Fruit fly (Drosophila melanogaster): ENCODE measurements around the gene Nrd1.

DNA sequence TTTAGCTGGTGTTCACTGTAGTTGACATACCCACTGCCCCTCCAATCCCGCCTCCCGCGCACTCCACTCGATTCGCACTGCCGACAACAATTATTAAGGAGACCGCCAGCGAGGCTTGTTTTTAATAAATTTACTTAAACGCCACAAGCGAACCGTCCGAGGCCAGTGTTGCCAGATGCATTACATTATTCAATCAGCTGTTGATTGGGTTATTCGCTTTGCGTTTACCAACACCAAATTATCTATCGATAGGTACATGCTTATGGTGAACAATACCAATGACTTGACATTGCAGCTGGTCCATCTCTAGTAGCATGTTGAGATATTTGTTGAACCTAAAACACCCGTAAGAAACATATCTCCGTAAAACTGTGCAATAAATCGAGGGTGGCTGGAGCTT is 18.3 kb upstream of the Nrd1 start, which contains the start of the genes CG10353 and SelG:
- TF ChIP-seq insv (optimal IDR thresholded peaks at IDR 0.05) (no peak), psq (optimal IDR thresholded peaks at IDR 0.05) (no peak), Sin3A (optimal IDR thresholded peaks at IDR 0.05) (no peak), ttk (optimal IDR thresholded peaks at IDR 0.05) (no peak), h (optimal IDR thresholded peaks at IDR 0.05) (no peak), Myc (optimal IDR thresholded peaks at IDR 0.05) (no peak)
